Worm (Caenorhabditis elegans) whole organism, early embryonic: Measurements from ENCODE around the gene D1054.10.

Experiments
- F13C5.2 ChIP-seq: sonication (generic microtip); optimal IDR thresholded peaks from 2 replicates; lab custom pipeline; 2017; ENCODE audit warnings: mild to moderate bottlenecking, missing genetic modification characterization, inconsistent platforms, missing compliant biosample characterization
- aly-1 ChIP-seq: sonication (generic microtip); optimal IDR thresholded peaks from 2 replicates; lab custom pipeline; 2016; ENCODE audit warnings: missing genetic modification characterization, missing compliant biosample characterization
- ceh-36 ChIP-seq: sonication (generic microtip); optimal IDR thresholded peaks from 2 replicates; lab custom pipeline; 2016; ENCODE audit warnings: missing genetic modification characterization, inconsistent platforms, missing compliant biosample characterization
- hmbx-1 ChIP-seq: sonication (generic microtip); optimal IDR thresholded peaks from 2 replicates; lab custom pipeline; 2016; ENCODE audit warnings: mild to moderate bottlenecking, missing genetic modification characterization, missing compliant biosample characterization
- sea-1 ChIP-seq: fragments of 200-800 bp; sonication (Bioruptor generic); conservative IDR thresholded peaks from 2 replicates; pipeline ENCODE4 v1.3.6; 2022; ENCODE audit warnings: missing genetic modification characterization, missing compliant biosample characterization
- tbx-37 ChIP-seq: fragments of 200-800 bp; sonication (Bioruptor generic); conservative IDR thresholded peaks from 2 replicates; pipeline ENCODE4 v1.3.6; 2022; ENCODE audit warnings: missing genetic modification reagents, missing genetic modification characterization, missing compliant biosample characterization

ce11 chrV:10762695-10763094 is 30.0 kb downstream of the D1054.10 start, which contains the start of gene sre-6:
- TF ChIP-seq sea-1 (no peak), aly-1 (no peak), hmbx-1 (tag; lab: Kevin White, UChicago) (no peak), ceh-36 (tag; lab: Kevin White, UChicago) (no peak), tbx-37 (GFP tag; lab: Robert Waterston, UW) (no peak), F13C5.2 (tag; lab: Kevin White, UChicago) (no peak)
